Worm (Caenorhabditis elegans): ENCODE measurements around the gene nhr-239.

DNA sequence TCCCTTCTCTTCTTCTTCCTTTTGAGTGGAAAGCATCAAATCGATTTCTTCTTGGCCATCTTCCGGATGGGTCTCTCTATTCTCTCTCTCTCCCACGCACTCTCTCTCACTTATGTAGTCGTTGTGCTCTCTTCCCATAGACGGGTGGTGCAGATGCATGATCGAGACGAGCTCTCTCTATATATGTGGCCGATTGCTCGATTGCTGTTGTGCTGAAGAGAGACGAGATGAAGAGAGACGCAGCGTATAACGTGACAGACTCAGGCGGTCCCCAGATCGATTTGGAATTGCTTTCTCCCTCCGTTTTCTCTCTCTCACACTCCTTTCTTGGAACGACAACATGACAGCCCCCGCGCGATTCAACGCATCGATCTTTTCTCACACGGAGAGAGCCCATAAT lies 28.8 kb upstream of the nhr-239 start:
- TF ChIP-seq nhr-237 (tag; optimal IDR thresholded peaks at IDR 0.05) (no peak), unc-39 (tag; optimal IDR thresholded peaks at IDR 0.05) (no peak), snpc-4 (tag; optimal IDR thresholded peaks at IDR 0.05) (no peak), lin-15B (tag; optimal IDR thresholded peaks at IDR 0.05) (peak; percentile 7), nhr-43 (tag; optimal IDR thresholded peaks at IDR 0.05; ENCODE audit: poor library complexity, severe bottlenecking) (no peak), elt-3 (tag; optimal IDR thresholded peaks at IDR 0.05) (no peak), fos-1 (tag; optimal IDR thresholded peaks at IDR 0.05) (no peak), elt-2 (tag; optimal IDR thresholded peaks at IDR 0.05) (no peak), nhr-23 (tag; optimal IDR thresholded peaks at IDR 0.05) (no peak), ZK546.5 (tag; optimal IDR thresholded peaks at IDR 0.05) (no peak), unc-62 (GFP tag; optimal IDR thresholded peaks at IDR 0.05) (no peak), ama-1 (optimal IDR thresholded peaks at IDR 0.05) (no peak)
